Worm (Caenorhabditis elegans): ENCODE data around the gene M7.8.

M7.8 gene

DNA sequence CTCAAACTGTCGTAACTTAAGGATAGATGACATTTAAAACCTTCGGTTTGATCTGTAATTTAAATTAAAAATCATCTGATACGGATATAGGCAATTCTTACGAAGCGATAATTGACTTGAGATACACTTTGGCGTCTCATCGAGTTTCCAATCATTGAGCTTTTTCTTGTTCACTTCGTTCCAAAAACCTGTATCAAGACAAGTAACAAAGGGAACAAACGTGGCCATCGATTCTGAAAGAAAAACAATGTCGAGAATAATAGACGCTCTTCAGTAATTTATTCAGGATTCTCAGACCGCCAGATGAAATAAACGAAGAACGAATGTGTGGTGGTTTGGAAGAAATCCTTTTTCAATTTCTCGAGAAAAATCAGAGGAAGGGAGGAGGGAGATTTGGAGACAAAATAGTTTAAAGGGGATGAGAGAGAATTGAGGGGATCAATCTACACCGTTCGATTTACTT lies 14.0 kb downstream of the M7.8 start, which contains the start of gene atg-7:
Gene atg-7 (minus strand): TSS at position 233 of the 463 bp plus-strand sequence.
- peak; percentile 26 for TF ChIP-seq ama-1 (optimal IDR thresholded peaks at IDR 0.05)
- TF ChIP-seq ets-4 (tag; optimal IDR thresholded peaks at IDR 0.05), result no peak

ce11 chrIV:11078482-11078881 lies 16.4 kb downstream of the M7.8 start, which contains the start of gene Y5F2A.4:
Gene Y5F2A.4, minus strand, starts transcription at chrIV:11078582.
- TF ChIP-seq che-1 (tag; optimal IDR thresholded peaks at IDR 0.05) (no peak), ceh-18 (tag; optimal IDR thresholded peaks at IDR 0.05) (no peak), hlh-30 (tag; optimal IDR thresholded peaks at IDR 0.05; ENCODE audit: insufficient read depth) (no peak), dve-1 (tag; optimal IDR thresholded peaks at IDR 0.05) (no peak), odd-2 (tag; optimal IDR thresholded peaks at IDR 0.05) (no peak), ets-4 (tag; optimal IDR thresholded peaks at IDR 0.05) (no peak), nfya-1 (tag; optimal IDR thresholded peaks at IDR 0.05) (no peak), C38D4.7 (GFP tag; optimal IDR thresholded peaks at IDR 0.05) (no peak), fkh-6 (tag; optimal IDR thresholded peaks at IDR 0.05) (no peak), ceh-19 (GFP tag; optimal IDR thresholded peaks at IDR 0.05) (no peak), F13H6.1 (tag; optimal IDR thresholded peaks at IDR 0.05) (no peak)

ce11 chrIV:11070895-11071294 lies 24.0 kb downstream of the M7.8 start:
- TF ChIP-seq lin-11 (tag; optimal IDR thresholded peaks at IDR 0.05) (peak; percentile 46), ztf-16 (tag; optimal IDR thresholded peaks at IDR 0.05) (peak; percentile 29), npax-4 (tag; optimal IDR thresholded peaks at IDR 0.05) (peak; percentile 30), dmd-4 (tag; optimal IDR thresholded peaks at IDR 0.05; ENCODE audit: borderline replicate concordance) (peak; percentile 70), pat-9 (tag; optimal IDR thresholded peaks at IDR 0.05) (peak; percentile 42), hlh-13 (GFP tag; optimal IDR thresholded peaks at IDR 0.05) (peak; percentile 72), madf-2 (tag; optimal IDR thresholded peaks at IDR 0.05) (peak; percentile 57), che-1 (tag; optimal IDR thresholded peaks at IDR 0.05) (peak; percentile 45)

DNA sequence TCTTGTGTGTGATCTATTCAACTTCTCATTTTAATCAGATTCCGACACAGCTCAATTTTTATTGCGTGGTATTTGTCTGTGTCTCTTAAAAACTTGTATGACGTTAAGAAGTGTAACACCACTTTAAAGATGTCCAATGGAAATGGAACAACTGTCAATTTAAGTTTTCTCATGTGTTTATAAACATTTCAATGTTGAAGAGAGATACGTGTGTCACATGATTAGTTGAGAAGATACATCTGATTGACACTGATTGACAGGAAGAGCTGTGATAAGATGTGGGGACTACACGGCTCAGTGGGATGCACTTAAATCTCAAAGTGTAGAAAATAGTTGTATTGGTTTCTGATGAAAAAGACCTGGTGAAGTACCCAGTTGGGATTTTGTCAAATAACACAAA lies 26.6 kb downstream of the M7.8 start:
- TF ChIP-seq tbx-7 (tag; optimal IDR thresholded peaks at IDR 0.05) (no peak), rnt-1 (tag; optimal IDR thresholded peaks at IDR 0.05) (peak; percentile 81), C38D4.7 (GFP tag; optimal IDR thresholded peaks at IDR 0.05) (no peak), nfya-1 (tag; optimal IDR thresholded peaks at IDR 0.05) (peak; percentile 47), ceh-18 (tag; optimal IDR thresholded peaks at IDR 0.05) (peak; percentile 68), fax-1 (tag; optimal IDR thresholded peaks at IDR 0.05) (no peak), elt-2 (tag; optimal IDR thresholded peaks at IDR 0.05) (no peak), hlh-30 (tag; optimal IDR thresholded peaks at IDR 0.05; ENCODE audit: insufficient read depth) (peak; percentile 55), ceh-9 (tag; optimal IDR thresholded peaks at IDR 0.05) (no peak), unc-55 (GFP tag; optimal IDR thresholded peaks at IDR 0.05) (peak; percentile 100)

- TF ChIP-seq ceh-18 (tag; optimal IDR thresholded peaks at IDR 0.05) (peak; percentile 51), fax-1 (tag; optimal IDR thresholded peaks at IDR 0.05) (no peak)
Observed at ce11 chrIV:11067003-11067402, 27.9 kb downstream of the M7.8 start, which contains the start of gene ttr-17. Gene ttr-17, minus strand, starts transcription at chrIV:11067026.

DNA sequence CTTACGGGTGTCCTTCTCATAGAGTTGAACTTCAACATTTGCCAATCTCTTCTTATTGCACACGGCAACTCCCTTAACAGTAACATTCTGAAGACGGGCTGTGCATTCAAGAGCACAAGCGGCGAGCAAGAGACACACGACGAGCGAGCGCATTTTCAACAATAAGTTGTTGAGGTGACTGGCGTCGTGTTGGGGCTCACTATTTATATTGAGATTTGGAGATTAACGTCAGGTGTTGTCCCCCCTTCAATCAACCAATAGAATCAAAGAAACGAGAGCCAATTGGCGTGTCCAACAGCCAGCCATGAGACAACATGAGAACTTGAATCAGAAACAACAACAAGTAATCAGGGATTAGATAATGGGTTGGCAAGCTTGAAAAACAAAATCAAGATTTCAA lies 30.9 kb downstream of the M7.8 start, which contains the start of gene ttr-16:
Gene ttr-16 (minus strand): TSS at position 176 of the 400 bp plus-strand sequence.
- no peak for TF ChIP-seq sdc-2 (tag; optimal IDR thresholded peaks at IDR 0.05)
- TF ChIP-seq ceh-30 (tag; optimal IDR thresholded peaks at IDR 0.05), result no peak
- TF ChIP-seq nfya-1 (tag; optimal IDR thresholded peaks at IDR 0.05), result peak; percentile 77
- TF ChIP-seq hlh-6 (tag; optimal IDR thresholded peaks at IDR 0.05), result no peak
- no peak for TF ChIP-seq C38D4.7 (GFP tag; optimal IDR thresholded peaks at IDR 0.05)
- TF ChIP-seq madf-2 (tag; optimal IDR thresholded peaks at IDR 0.05), result no peak
- TF ChIP-seq ahr-1 (tag; optimal IDR thresholded peaks at IDR 0.05), result no peak
- no peak for TF ChIP-seq sox-4 (tag; optimal IDR thresholded peaks at IDR 0.05)
- TF ChIP-seq ceh-18 (tag; optimal IDR thresholded peaks at IDR 0.05), result peak; percentile 30
- no peak for TF ChIP-seq ceh-14 (tag; optimal IDR thresholded peaks at IDR 0.05)
- peak; percentile 88 for TF ChIP-seq unc-55 (GFP tag; optimal IDR thresholded peaks at IDR 0.05)
- TF ChIP-seq hlh-13 (GFP tag; optimal IDR thresholded peaks at IDR 0.05), result no peak
- TF ChIP-seq eyg-1 (tag; optimal IDR thresholded peaks at IDR 0.05), result no peak
- TF ChIP-seq fkh-6 (tag; optimal IDR thresholded peaks at IDR 0.05), result no peak
